Fruit fly (Drosophila melanogaster) whole organism, adult: ENCODE data around the gene CG12998.

Experiments used
- CG11617 ChIP-seq: fragments of 200-800 bp; sonication (Bioruptor generic); optimal IDR thresholded peaks from 2 replicates; lab custom pipeline; 2017; ENCODE audit warnings: mild to moderate bottlenecking, missing biosample characterization, missing genetic modification reagents, missing genetic modification characterization
- CG33017 ChIP-seq: fragments of 200-800 bp; sonication (Bioruptor generic); optimal IDR thresholded peaks from 2 replicates; lab custom pipeline; 2018; ENCODE audit warnings: missing biosample characterization, mild to moderate bottlenecking, missing genetic modification characterization, moderate library complexity
- CG5204 ChIP-seq: fragments of 200-800 bp; sonication (Bioruptor generic); optimal IDR thresholded peaks from 2 replicates; lab custom pipeline; 2016; ENCODE audit warnings: missing biosample characterization, missing genetic modification characterization
- CG7045 ChIP-seq: fragments of 200-800 bp; sonication (Bioruptor generic); optimal IDR thresholded peaks from 2 replicates; lab custom pipeline; 2017; ENCODE audit warnings: missing biosample characterization, mild to moderate bottlenecking, missing genetic modification characterization
- Clk ChIP-seq: fragments of 200-800 bp; sonication (Bioruptor generic); optimal IDR thresholded peaks from 2 replicates; lab custom pipeline; 2017; ENCODE audit warnings: missing biosample characterization, missing genetic modification characterization
- Hr96 ChIP-seq: fragments of 200-800 bp; sonication (Bioruptor generic); optimal IDR thresholded peaks from 2 replicates; lab custom pipeline; 2016; ENCODE audit warnings: missing biosample characterization, missing genetic modification characterization
- bab1 ChIP-seq: fragments of 200-800 bp; sonication (Bioruptor generic); optimal IDR thresholded peaks from 3 replicates; lab custom pipeline; 2019; ENCODE audit warnings: missing biosample characterization, mild to moderate bottlenecking, missing genetic modification characterization, moderate library complexity
- cic ChIP-seq: fragments of 200-800 bp; sonication (Bioruptor generic); optimal IDR thresholded peaks from 2 replicates; lab custom pipeline; 2017; ENCODE audit warnings: missing biosample characterization, mild to moderate bottlenecking, missing genetic modification characterization, moderate library complexity
- cnc ChIP-seq, 2 experiments: fragments of >200 bp; optimal IDR thresholded peaks; 2 replicates each; lab custom pipeline; 2017
- kay ChIP-seq: fragments of 200-800 bp; sonication (Bioruptor generic); peaks from one replicate; lab custom pipeline; 2016; ENCODE audit warnings: missing biosample characterization, missing genetic modification characterization, borderline replicate concordance
- ovo ChIP-seq: fragments of 200-800 bp; sonication (Bioruptor generic); optimal IDR thresholded peaks from 2 replicates; lab custom pipeline; 2016; ENCODE audit warnings: missing biosample characterization, missing genetic modification characterization
- pad ChIP-seq: fragments of 200-800 bp; sonication (Bioruptor generic); optimal IDR thresholded peaks from 3 replicates; lab custom pipeline; 2017; ENCODE audit warnings: missing biosample characterization, missing genetic modification characterization, mild to moderate bottlenecking, moderate library complexity, missing genetic modification reagents
- toe ChIP-seq: fragments of 200-800 bp; sonication (Bioruptor generic); optimal IDR thresholded peaks from 2 replicates; lab custom pipeline; 2016; ENCODE audit warnings: missing biosample characterization, missing genetic modification characterization

DNA sequence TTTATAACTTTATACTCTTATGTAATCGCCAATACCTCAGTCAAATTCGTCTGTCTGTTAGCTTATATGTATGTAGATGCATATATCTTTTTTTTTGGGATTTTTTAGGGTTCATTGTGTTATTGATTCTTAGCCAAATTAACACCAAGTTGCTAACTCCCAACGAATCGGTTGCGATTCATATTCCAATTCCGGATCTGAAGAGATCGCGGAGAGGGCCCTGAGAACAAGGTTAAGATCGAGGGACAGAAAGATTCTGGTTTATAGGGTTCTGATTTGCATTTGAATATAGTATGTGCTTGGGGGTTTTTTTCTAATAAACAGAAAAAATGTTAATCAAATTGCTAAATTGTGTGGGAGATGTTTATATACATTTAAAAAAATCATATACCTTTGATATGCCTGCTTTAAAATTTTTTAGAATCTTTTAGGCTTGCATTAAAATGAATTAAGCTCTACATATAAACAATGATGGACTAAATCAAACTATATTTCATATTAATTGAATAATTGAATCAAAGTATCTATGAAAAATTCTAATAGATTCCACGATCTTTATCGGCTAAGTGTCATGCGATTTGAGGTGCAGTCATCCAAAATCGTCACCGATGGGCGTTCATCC lies 10.5 kb upstream of the CG12998 start, which contains the start of gene CG32563:
- TF ChIP-seq Clk (GFP tag; lab: Kevin White, UChicago): no peak
- TF ChIP-seq bab1: no peak
- TF ChIP-seq ovo: no peak
- TF ChIP-seq cnc (optimal IDR thresholded peaks at IDR 0.05; lab: Kevin White, UChicago): no peak
- TF ChIP-seq CG5204: no peak
- no peak for TF ChIP-seq CG33017 (tag; lab: Kevin White, UChicago)
- TF ChIP-seq Hr96 (GFP tag; lab: Kevin White, UChicago): no peak
- no peak for TF ChIP-seq pad
- no peak for TF ChIP-seq toe
- TF ChIP-seq cic (GFP tag; lab: Kevin White, UChicago): no peak
- no peak for TF ChIP-seq CG11617
- TF ChIP-seq kay (GFP tag; lab: Kevin White, UChicago): no peak
- no peak for TF ChIP-seq CG7045
